Worm (Caenorhabditis elegans) whole organism, dauer: Measurements from ENCODE around the gene atl-1.

ENCODE experiments used
- unc-62 ChIP-seq: sonication (generic microtip); optimal IDR thresholded peaks from 2 replicates; lab custom pipeline; 2017; ENCODE audit warnings: missing biosample characterization, missing genetic modification reagents, missing genetic modification characterization

The atl-1 gene

ce11 chrV:9654154-9654805 lies 8.9 kb upstream of the atl-1 start, which contains the start of gene cyp-29A4:
TSS of gene cyp-29A4 (plus strand) at chrV:9654755.
- no peak for TF ChIP-seq unc-62

- no peak for TF ChIP-seq unc-62
Measured at ce11 chrV:9651294-9651693, 5.9 kb upstream of the atl-1 start, which contains the start of gene T06E4.21. TSS of gene T06E4.21 (plus strand) at chrV:9651594.

- no peak for TF ChIP-seq unc-62
Measured at ce11 chrV:9633313-9633712, 12.1 kb downstream of the atl-1 start, which contains the start of gene col-147. TSS of gene col-147 (minus strand) at chrV:9633338.

- TF ChIP-seq unc-62, result no peak
Measured at ce11 chrV:9632348-9632747, 13.0 kb downstream of the atl-1 start.

ce11 chrV:9630944-9631343 lies 14.5 kb downstream of the atl-1 start, which contains the start of gene T06E4.5:
TSS of gene T06E4.5 (plus strand) at chrV:9631244.
- TF ChIP-seq unc-62, result no peak

- TF ChIP-seq unc-62, result no peak
Measured at ce11 chrV:9630542-9630941, 14.9 kb downstream of the atl-1 start.

- TF ChIP-seq unc-62, result no peak
Measured at ce11 chrV:9629643-9630042, 15.8 kb downstream of the atl-1 start, which contains the start of gene col-146. TSS of gene col-146 (plus strand) at chrV:9629943.

ce11 chrV:9629114-9629513 lies 16.3 kb downstream of the atl-1 start, which contains the start of gene idpc-3:
TSS of gene idpc-3 (minus strand) at chrV:9629214.
- TF ChIP-seq unc-62, result no peak

- no peak for TF ChIP-seq unc-62
Measured at ce11 chrV:9628603-9629002, 16.8 kb downstream of the atl-1 start.

ce11 chrV:9625604-9626446 lies 19.6 kb downstream of the atl-1 start, which contains the start of gene T06E4.7:
TSS of gene T06E4.7 (plus strand) at chrV:9626396.
- TF ChIP-seq unc-62, result no peak

- TF ChIP-seq unc-62, result no peak
Measured at ce11 chrV:9625122-9625521, 20.3 kb downstream of the atl-1 start, which contains the start of gene idpc-4. TSS of gene idpc-4 (plus strand) at chrV:9625422.

- TF ChIP-seq unc-62, result no peak
Measured at ce11 chrV:9622834-9623233, 22.6 kb downstream of the atl-1 start, which contains the start of gene idpc-5. TSS of gene idpc-5 (minus strand) at chrV:9622934.

ce11 chrV:9621437-9621836 lies 24.0 kb downstream of the atl-1 start:
- no peak for TF ChIP-seq unc-62

- TF ChIP-seq unc-62, result no peak
Measured at ce11 chrV:9620417-9620816, 25.0 kb downstream of the atl-1 start.

- TF ChIP-seq unc-62, result no peak
Measured at ce11 chrV:9619850-9620249, 25.5 kb downstream of the atl-1 start, which contains the start of gene idpc-6. TSS of gene idpc-6 (plus strand) at chrV:9620150.

ce11 chrV:9618919-9619318 lies 26.5 kb downstream of the atl-1 start, which contains the start of gene idpc-7:
TSS of gene idpc-7 (minus strand) at chrV:9619019.
- TF ChIP-seq unc-62, result no peak

ce11 chrV:9618420-9618819 lies 27.0 kb downstream of the atl-1 start:
- no peak for TF ChIP-seq unc-62
